Worm (Caenorhabditis elegans) whole organism, early embryonic: Measurements from ENCODE around the gene C55A1.11.
"Not testable (repeated sequence)": the region's sequence is repeated elsewhere in the genome, so short reads cannot be mapped to it uniquely, and the experiment has no call there.

Source experiments
- B0310.2 ChIP-seq: sonication (generic microtip); optimal IDR thresholded peaks from 2 replicates; lab custom pipeline; 2016; ENCODE audit warnings: mild to moderate bottlenecking, missing genetic modification characterization, missing compliant biosample characterization
- F13C5.2 ChIP-seq: sonication (generic microtip); optimal IDR thresholded peaks from 2 replicates; lab custom pipeline; 2017; ENCODE audit warnings: mild to moderate bottlenecking, missing genetic modification characterization, inconsistent platforms, missing compliant biosample characterization
- aly-1 ChIP-seq: sonication (generic microtip); optimal IDR thresholded peaks from 2 replicates; lab custom pipeline; 2016; ENCODE audit warnings: missing genetic modification characterization, missing compliant biosample characterization
- ama-1 ChIP-seq: fragments of 150-350 bp; optimal IDR thresholded peaks from 2 replicates; lab custom pipeline; 2014
- ceh-13 ChIP-seq: fragments of 200-800 bp; sonication (Bioruptor generic); optimal IDR thresholded peaks from 2 replicates; lab custom pipeline; 2018; ENCODE audit warnings: mild to moderate bottlenecking, missing genetic modification characterization, missing compliant biosample characterization
- ceh-36 ChIP-seq: sonication (generic microtip); optimal IDR thresholded peaks from 2 replicates; lab custom pipeline; 2016; ENCODE audit warnings: missing genetic modification characterization, inconsistent platforms, missing compliant biosample characterization
- ets-7 ChIP-seq: sonication (generic microtip); optimal IDR thresholded peaks from 2 replicates; lab custom pipeline; 2016; ENCODE audit warnings: missing genotype, missing genetic modification characterization, missing compliant biosample characterization
- flt-1 ChIP-seq: fragments of 200-800 bp; sonication (Bioruptor generic); IDR thresholded peaks from 2 replicates; pipeline ENCODE4 v1.3.6; 2022; ENCODE audit warnings: missing genetic modification characterization, missing compliant biosample characterization
- hmbx-1 ChIP-seq: sonication (generic microtip); optimal IDR thresholded peaks from 2 replicates; lab custom pipeline; 2016; ENCODE audit warnings: mild to moderate bottlenecking, missing genetic modification characterization, missing compliant biosample characterization
- hmg-4 ChIP-seq: fragments of 200-800 bp; sonication (Bioruptor generic); optimal IDR thresholded peaks from 2 replicates; lab custom pipeline; 2018; ENCODE audit warnings: mild to moderate bottlenecking, missing genetic modification characterization, missing compliant biosample characterization
- hnd-1 ChIP-seq: sonication (generic microtip); optimal IDR thresholded peaks from 2 replicates; lab custom pipeline; 2016; ENCODE audit warnings: missing genetic modification characterization, missing compliant biosample characterization
- pes-1 ChIP-seq: fragments of 200-800 bp; sonication (Bioruptor generic); IDR thresholded peaks from 2 replicates; pipeline ENCODE4 v1.3.6; 2022; ENCODE audit warnings: missing genetic modification reagents, missing genetic modification characterization, missing compliant biosample characterization
- scrt-1 ChIP-seq: fragments of 200-800 bp; sonication (Bioruptor generic); IDR thresholded peaks from 2 replicates; pipeline ENCODE4 v1.3.6; 2022; ENCODE audit warnings: missing genetic modification characterization, missing compliant biosample characterization
- sea-1 ChIP-seq: fragments of 200-800 bp; sonication (Bioruptor generic); conservative IDR thresholded peaks from 2 replicates; pipeline ENCODE4 v1.3.6; 2022; ENCODE audit warnings: missing genetic modification characterization, missing compliant biosample characterization
- tbx-11 ChIP-seq: fragments of 200-800 bp; sonication (Bioruptor generic); IDR thresholded peaks from 2 replicates; pipeline ENCODE4 v1.3.6; 2022; ENCODE audit warnings: missing genetic modification characterization, missing compliant biosample characterization
- tbx-37 ChIP-seq: fragments of 200-800 bp; sonication (Bioruptor generic); conservative IDR thresholded peaks from 2 replicates; pipeline ENCODE4 v1.3.6; 2022; ENCODE audit warnings: missing genetic modification reagents, missing genetic modification characterization, missing compliant biosample characterization
- tra-4 ChIP-seq: sonication (generic microtip); optimal IDR thresholded peaks from 2 replicates; lab custom pipeline; 2017; ENCODE audit warnings: missing genetic modification characterization, missing compliant biosample characterization

C55A1.11 gene

DNA sequence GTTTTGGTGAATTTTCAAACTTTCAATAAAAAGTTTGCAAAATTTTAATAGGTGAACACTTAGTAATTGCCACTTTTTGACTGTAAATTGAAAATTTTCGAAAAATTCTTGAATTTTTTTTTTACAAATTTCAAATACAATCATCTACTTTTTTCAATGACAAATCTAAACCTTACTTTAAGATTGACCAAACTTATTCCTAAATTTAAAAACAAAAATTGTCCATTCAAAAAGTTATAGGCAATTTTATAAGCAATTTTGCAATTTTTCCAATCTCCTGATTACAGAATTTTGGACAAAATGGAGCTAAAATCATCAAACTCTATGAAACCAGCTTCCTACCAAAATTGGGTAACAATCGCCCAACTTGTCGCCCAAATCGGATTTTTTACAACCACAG is 18.9 kb downstream of the C55A1.11 start, which contains the start of gene str-23:
str-23 (plus strand) TSS at position 301 of the 400 bp plus-strand sequence.
- no peak for TF ChIP-seq hmg-4 (GFP tag; lab: Kevin White, UChicago)
- no peak for TF ChIP-seq F13C5.2
- TF ChIP-seq ama-1, result no peak
- TF ChIP-seq scrt-1 (GFP tag; lab: Robert Waterston, UW), result no peak

DNA sequence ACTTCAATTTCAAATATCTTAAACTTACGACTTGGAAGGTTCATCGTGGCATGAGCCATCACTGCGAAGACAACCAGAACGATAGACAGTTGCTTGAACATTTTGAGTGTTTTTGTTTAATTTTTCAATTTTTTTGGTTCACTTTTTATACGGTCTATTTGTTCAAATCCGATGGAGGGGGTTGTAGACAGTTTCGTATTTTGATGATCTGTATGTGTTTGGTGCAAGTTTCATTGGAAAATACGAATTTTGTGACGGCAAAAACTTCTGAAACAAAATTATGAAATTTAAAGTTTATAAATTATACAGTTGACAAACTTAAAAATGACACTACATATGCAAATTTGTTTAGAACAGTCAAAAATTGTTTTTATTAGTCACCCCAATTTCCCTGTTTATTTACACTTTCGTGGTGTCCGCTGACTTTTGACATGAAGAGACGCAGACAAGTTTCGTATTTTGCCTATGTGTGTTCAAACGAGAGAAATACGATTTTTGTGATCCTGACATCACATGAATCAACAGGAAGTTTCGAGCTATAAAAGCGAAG is 21.9 kb downstream of the C55A1.11 start, which contains the start of the genes C55A1.7 and C55A1.6:
C55A1.7 (minus strand) TSS at position 101 of the 550 bp plus-strand sequence.
C55A1.6 (plus strand) TSS at position 500 of the 550 bp plus-strand sequence.
- TF ChIP-seq sea-1 (GFP tag; lab: Robert Waterston, UW); flt-1 (GFP tag; lab: Robert Waterston, UW); tra-4 (tag; lab: Kevin White, UChicago): not testable (repeated sequence)

DNA sequence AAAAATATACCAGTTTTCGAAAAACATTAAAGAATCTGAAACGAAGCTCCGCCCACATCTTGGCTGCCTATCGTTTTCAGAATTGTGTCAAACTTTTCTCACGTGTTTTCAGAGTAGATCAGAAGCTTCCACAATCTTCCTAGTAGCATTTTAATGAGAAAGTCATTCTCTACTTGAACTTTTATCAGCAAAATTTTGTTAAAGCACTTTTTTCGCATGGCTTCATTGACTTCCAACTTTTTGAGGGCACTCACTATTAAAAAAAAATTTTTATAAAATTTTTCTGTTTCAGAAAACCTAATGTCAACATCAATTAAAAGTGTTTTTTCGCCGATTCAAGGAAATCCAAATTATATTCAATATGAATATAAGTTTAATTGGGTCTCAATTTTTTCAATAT is 24.5 kb downstream of the C55A1.11 start, which contains the start of gene sru-42:
sru-42 (plus strand) TSS at position 301 of the 400 bp plus-strand sequence.
- TF ChIP-seq ama-1, result no peak

DNA sequence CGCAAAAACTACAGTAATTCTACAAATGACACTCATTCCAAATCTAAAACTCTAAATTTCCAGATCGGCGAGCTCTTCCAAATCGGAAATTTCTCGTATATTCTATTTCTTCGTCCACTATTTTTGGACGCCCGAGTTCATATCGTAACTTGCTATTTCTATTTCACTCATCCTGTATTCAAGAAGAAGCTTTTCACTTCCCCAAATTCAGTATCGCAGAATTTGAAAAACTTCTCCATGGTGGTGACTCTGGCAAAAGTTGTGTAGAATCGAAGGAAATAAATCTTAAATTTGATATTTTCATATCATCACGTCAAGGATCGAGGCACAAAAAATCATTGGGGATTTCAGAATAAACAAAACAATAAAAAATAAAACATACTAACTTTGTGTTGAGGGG is 26.5 kb downstream of the C55A1.11 start:
- TF ChIP-seq tbx-11 (GFP tag; lab: Robert Waterston, UW) (no peak), hnd-1 (tag; lab: Kevin White, UChicago) (no peak), tbx-37 (no peak), aly-1 (no peak), B0310.2 (tag; lab: Kevin White, UChicago) (no peak), F13C5.2 (no peak), tra-4 (tag; lab: Kevin White, UChicago) (no peak), hmg-4 (GFP tag; lab: Kevin White, UChicago) (no peak), ets-7 (tag; lab: Kevin White, UChicago) (no peak)

DNA sequence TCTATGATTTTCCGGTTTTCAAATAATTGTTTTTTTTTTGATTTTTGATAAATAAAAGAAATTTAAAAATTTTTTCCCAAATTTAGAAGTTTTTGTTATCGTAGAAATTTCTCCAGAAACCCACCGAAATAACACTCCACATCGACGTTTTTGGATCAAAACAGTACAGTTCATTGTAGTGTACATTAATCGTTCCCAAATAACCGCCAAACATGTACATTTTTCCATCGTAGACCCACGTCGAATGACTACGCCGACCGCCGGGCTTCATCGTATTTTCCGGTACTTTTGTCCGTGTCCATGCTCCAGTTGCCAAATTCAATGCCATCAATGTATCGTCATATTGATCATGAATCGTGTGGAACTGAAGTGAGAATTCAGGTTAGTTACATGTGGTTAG is 28.5 kb downstream of the C55A1.11 start, which contains the start of gene F53E4.2:
F53E4.2 (plus strand) TSS at position 301 of the 400 bp plus-strand sequence.
- no peak for TF ChIP-seq tbx-11 (GFP tag; lab: Robert Waterston, UW)
- no peak for TF ChIP-seq tbx-37
- TF ChIP-seq sea-1 (GFP tag; lab: Robert Waterston, UW), result no peak
- TF ChIP-seq aly-1, result no peak
- no peak for TF ChIP-seq B0310.2 (tag; lab: Kevin White, UChicago)
- no peak for TF ChIP-seq flt-1 (GFP tag; lab: Robert Waterston, UW)
- no peak for TF ChIP-seq hnd-1 (tag; lab: Kevin White, UChicago)
- TF ChIP-seq hmg-4 (GFP tag; lab: Kevin White, UChicago), result no peak
- TF ChIP-seq ets-7 (tag; lab: Kevin White, UChicago), result no peak
- TF ChIP-seq F13C5.2, result no peak
- TF ChIP-seq hmbx-1 (tag; lab: Kevin White, UChicago), result no peak
- no peak for TF ChIP-seq ama-1
- TF ChIP-seq pes-1 (GFP tag; lab: Robert Waterston, UW), result no peak
- TF ChIP-seq ceh-36 (tag; lab: Kevin White, UChicago), result no peak
- no peak for TF ChIP-seq ceh-13 (GFP tag; lab: Kevin White, UChicago)
- no peak for TF ChIP-seq scrt-1 (GFP tag; lab: Robert Waterston, UW)
- TF ChIP-seq tra-4 (tag; lab: Kevin White, UChicago), result no peak

DNA sequence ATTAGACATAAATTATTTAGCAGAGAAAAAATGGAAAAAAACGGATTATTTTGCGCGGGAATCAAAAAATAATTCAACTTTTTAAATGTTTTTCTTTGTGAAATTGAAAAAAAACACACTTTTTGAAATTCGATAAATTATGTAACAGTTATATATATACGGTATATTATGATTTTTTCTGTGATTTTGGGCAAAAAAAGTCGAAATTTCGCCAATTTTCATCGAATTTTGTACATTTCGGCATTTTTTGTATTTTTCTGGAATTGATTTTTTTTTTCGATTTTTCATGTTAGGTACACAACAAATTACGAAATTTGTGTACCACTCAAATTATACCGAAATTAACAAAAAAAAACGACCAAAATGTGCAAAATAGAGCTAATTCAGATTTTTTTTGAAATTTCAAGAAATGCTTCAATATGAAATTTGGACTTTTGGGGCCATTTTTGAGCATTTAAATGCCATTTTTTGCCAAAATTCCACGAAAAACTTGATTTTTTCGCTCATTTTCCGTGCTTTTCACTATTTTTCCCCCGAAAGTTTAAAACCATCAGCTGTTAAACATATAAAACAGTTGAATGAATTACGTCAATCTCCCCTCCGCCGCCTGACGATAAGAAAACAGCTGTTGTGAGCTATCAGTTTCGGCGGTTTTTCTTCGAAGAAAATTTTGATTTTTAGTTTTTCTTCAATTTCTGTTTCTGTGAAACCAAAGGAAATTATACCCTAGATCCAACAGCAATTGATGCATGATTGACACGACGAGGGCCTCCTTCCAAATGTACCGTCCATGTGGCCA is 32.8 kb downstream of the C55A1.11 start:
- TF ChIP-seq F13C5.2, result no peak
- no peak for TF ChIP-seq sea-1 (GFP tag; lab: Robert Waterston, UW)
- no peak for TF ChIP-seq ama-1
- TF ChIP-seq hnd-1 (tag; lab: Kevin White, UChicago), result no peak
- no peak for TF ChIP-seq scrt-1 (GFP tag; lab: Robert Waterston, UW)
- TF ChIP-seq ceh-13 (GFP tag; lab: Kevin White, UChicago), result no peak
- TF ChIP-seq flt-1 (GFP tag; lab: Robert Waterston, UW), result no peak
- no peak for TF ChIP-seq pes-1 (GFP tag; lab: Robert Waterston, UW)
- no peak for TF ChIP-seq tbx-37
- TF ChIP-seq tbx-11 (GFP tag; lab: Robert Waterston, UW), result no peak
- TF ChIP-seq hmbx-1 (tag; lab: Kevin White, UChicago), result no peak
- no peak for TF ChIP-seq hmg-4 (GFP tag; lab: Kevin White, UChicago)
- TF ChIP-seq tra-4 (tag; lab: Kevin White, UChicago), result no peak
- TF ChIP-seq aly-1, result no peak
- no peak for TF ChIP-seq ets-7 (tag; lab: Kevin White, UChicago)
- no peak for TF ChIP-seq B0310.2 (tag; lab: Kevin White, UChicago)
- TF ChIP-seq ceh-36 (tag; lab: Kevin White, UChicago), result no peak

DNA sequence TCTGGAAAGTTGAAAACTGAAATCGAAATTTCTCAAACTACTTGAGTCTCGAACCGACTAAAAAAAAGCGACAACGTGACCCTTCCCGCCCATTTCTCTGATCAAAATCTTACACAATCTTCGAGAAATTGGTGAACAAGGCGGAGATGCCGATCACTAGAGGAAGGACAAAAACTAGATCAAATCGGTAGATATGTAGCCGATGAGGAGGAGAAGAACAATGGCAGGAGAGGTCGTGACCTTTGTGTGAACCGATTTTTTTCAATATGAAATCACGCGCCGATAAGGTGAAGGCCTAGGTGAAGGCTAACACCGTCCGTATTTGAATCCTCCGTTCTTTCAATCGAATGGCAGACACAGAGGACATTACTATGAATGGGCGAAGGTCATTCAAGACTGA is 35.3 kb downstream of the C55A1.11 start:
- TF ChIP-seq tbx-11 (GFP tag; lab: Robert Waterston, UW), result no peak
- no peak for TF ChIP-seq pes-1 (GFP tag; lab: Robert Waterston, UW)
- no peak for TF ChIP-seq B0310.2 (tag; lab: Kevin White, UChicago)
- no peak for TF ChIP-seq ceh-13 (GFP tag; lab: Kevin White, UChicago)
- no peak for TF ChIP-seq aly-1
- TF ChIP-seq sea-1 (GFP tag; lab: Robert Waterston, UW), result no peak
- TF ChIP-seq flt-1 (GFP tag; lab: Robert Waterston, UW), result no peak
